Worm (Caenorhabditis elegans) whole organism, L1 larva: ENCODE results near the gene rpl-33.

ENCODE experiments used
- C16A3.4 ChIP-seq: fragments of 150-350 bp; optimal IDR thresholded peaks from 2 replicates; lab custom pipeline; 2014; ENCODE audit warnings: missing biosample characterization, missing genetic modification characterization
- C34B4.2 ChIP-seq: sonication (generic microtip); optimal IDR thresholded peaks from 2 replicates; lab custom pipeline; 2017; ENCODE audit warnings: mild to moderate bottlenecking, missing genetic modification characterization, missing compliant biosample characterization
- Y116A8C.19 ChIP-seq: sonication (generic microtip); optimal IDR thresholded peaks from 2 replicates; lab custom pipeline; 2016; ENCODE audit warnings: missing compliant biosample characterization, missing genetic modification characterization, borderline replicate concordance
- aha-1 ChIP-seq: fragments of 150-350 bp; optimal IDR thresholded peaks from 2 replicates; lab custom pipeline; 2014; ENCODE audit warnings: missing biosample characterization, missing genetic modification characterization
- alr-1 ChIP-seq: fragments of 200-800 bp; sonication (Bioruptor generic); optimal IDR thresholded peaks from 2 replicates; lab custom pipeline; 2018; ENCODE audit warnings: borderline replicate concordance, mild to moderate bottlenecking, missing genetic modification characterization, missing compliant biosample characterization
- aly-2 ChIP-seq: fragments of 150-350 bp; optimal IDR thresholded peaks from 2 replicates; lab custom pipeline; 2014; ENCODE audit warnings: missing biosample characterization, missing genetic modification characterization
- ama-1 ChIP-seq: fragments of 150-350 bp; optimal IDR thresholded peaks from 2 replicates; lab custom pipeline; 2014
- ceh-63 ChIP-seq: fragments of 200-800 bp; sonication (Bioruptor generic); optimal IDR thresholded peaks from 2 replicates; lab custom pipeline; 2018; ENCODE audit warnings: mild to moderate bottlenecking, missing genetic modification characterization, missing compliant biosample characterization
- ceh-8 ChIP-seq: fragments of 200-800 bp; sonication (Bioruptor generic); optimal IDR thresholded peaks from 2 replicates; lab custom pipeline; 2018; ENCODE audit warnings: mild to moderate bottlenecking, missing genetic modification characterization, moderate library complexity, missing compliant biosample characterization
- ceh-90 ChIP-seq: sonication (generic microtip); optimal IDR thresholded peaks from 2 replicates; lab custom pipeline; 2016; ENCODE audit warnings: missing genetic modification characterization, missing compliant biosample characterization
- ces-1 ChIP-seq: fragments of 150-350 bp; optimal IDR thresholded peaks from 2 replicates; lab custom pipeline; 2014; ENCODE audit warnings: missing biosample characterization, missing genetic modification reagents, missing genetic modification characterization
- dpl-1 ChIP-seq, 3 experiments: fragments of 150-350 bp in 2 of 3; sonication (generic microtip) in 1 of 3; optimal IDR thresholded peaks; 2 replicates each; lab custom pipeline; 2014 to 2017; ENCODE audit warnings: missing biosample characterization in 3 of 3, missing genetic modification characterization in 3 of 3, missing genetic modification reagents in 3 of 3
- efl-3 ChIP-seq: fragments of 200-800 bp; sonication (Bioruptor generic); optimal IDR thresholded peaks from 2 replicates; lab custom pipeline; 2018; ENCODE audit warnings: mild to moderate bottlenecking, missing genetic modification characterization, missing compliant biosample characterization
- elt-2 ChIP-seq: sonication (generic microtip); optimal IDR thresholded peaks from 2 replicates; lab custom pipeline; 2016; ENCODE audit warnings: missing genetic modification characterization, mild to moderate bottlenecking, inconsistent platforms, missing compliant biosample characterization, missing genetic modification reagents
- ets-5 ChIP-seq: fragments of 200-800 bp; sonication (Bioruptor generic); IDR thresholded peaks from 2 replicates; pipeline ENCODE4 v1.3.6; 2022; ENCODE audit warnings: missing genetic modification characterization, missing compliant biosample characterization
- fkh-10 ChIP-seq: sonication (generic microtip); optimal IDR thresholded peaks from 2 replicates; lab custom pipeline; 2017; ENCODE audit warnings: missing biosample characterization, missing genetic modification reagents, missing genetic modification characterization
- fkh-4 ChIP-seq: sonication (generic microtip); optimal IDR thresholded peaks from 2 replicates; lab custom pipeline; 2016; ENCODE audit warnings: missing compliant biosample characterization, missing genetic modification characterization, borderline replicate concordance
- grh-1 ChIP-seq: fragments of 200-800 bp; sonication (Bioruptor generic); IDR thresholded peaks from 2 replicates; pipeline ENCODE4 v1.3.6; 2022; ENCODE audit warnings: missing genetic modification reagents, missing genetic modification characterization, missing compliant biosample characterization
- hlh-4 ChIP-seq: sonication (generic microtip); optimal IDR thresholded peaks from 2 replicates; lab custom pipeline; 2016; ENCODE audit warnings: mild to moderate bottlenecking, missing genetic modification characterization, missing compliant biosample characterization
- isw-1 ChIP-seq: fragments of 200-800 bp; sonication (Bioruptor generic); IDR thresholded peaks from 2 replicates; pipeline ENCODE4 v1.3.6; 2022; ENCODE audit warnings: missing genetic modification characterization, missing compliant biosample characterization
- jun-1 ChIP-seq: fragments of 150-350 bp; optimal IDR thresholded peaks from 2 replicates; lab custom pipeline; 2014; ENCODE audit warnings: missing biosample characterization, missing genetic modification reagents, missing genetic modification characterization
- lin-13 ChIP-seq: fragments of 150-350 bp; optimal IDR thresholded peaks from 2 replicates; lab custom pipeline; 2014; ENCODE audit warnings: missing biosample characterization, missing genetic modification reagents, missing genetic modification characterization
- lin-14 ChIP-seq: fragments of 200-800 bp; sonication (Bioruptor generic); optimal IDR thresholded peaks from 2 replicates; lab custom pipeline; 2018; ENCODE audit warnings: mild to moderate bottlenecking, missing genetic modification characterization, moderate library complexity, missing compliant biosample characterization
- lir-3 ChIP-seq: sonication (generic microtip); optimal IDR thresholded peaks from 2 replicates; lab custom pipeline; 2016; ENCODE audit warnings: mild to moderate bottlenecking, missing genetic modification characterization, moderate library complexity, missing compliant biosample characterization; ENCODE audit not compliant: poor library complexity
- mab-9 ChIP-seq: fragments of 200-800 bp; sonication (Bioruptor generic); IDR thresholded peaks from 2 replicates; pipeline ENCODE4 v1.3.6; 2022; ENCODE audit warnings: missing genetic modification reagents, missing genetic modification characterization, missing compliant biosample characterization
- nhr-11 ChIP-seq: fragments of 150-350 bp; optimal IDR thresholded peaks from 2 replicates; lab custom pipeline; 2014; ENCODE audit warnings: missing biosample characterization, missing genetic modification characterization
- nhr-19 ChIP-seq: fragments of 200-800 bp; sonication (Bioruptor generic); conservative IDR thresholded peaks from 2 replicates; pipeline ENCODE4 v1.3.6; 2022; ENCODE audit warnings: missing genetic modification characterization, missing compliant biosample characterization
- nhr-20 ChIP-seq: sonication (generic microtip); optimal IDR thresholded peaks from 2 replicates; lab custom pipeline; 2016; ENCODE audit warnings: mild to moderate bottlenecking, missing genetic modification characterization, missing compliant biosample characterization
- nhr-237 ChIP-seq: fragments of 150-350 bp; optimal IDR thresholded peaks from 2 replicates; lab custom pipeline; 2014; ENCODE audit warnings: missing biosample characterization, missing genetic modification characterization
- nhr-28 ChIP-seq: fragments of 150-350 bp; optimal IDR thresholded peaks from 2 replicates; lab custom pipeline; 2014; ENCODE audit warnings: missing biosample characterization, missing genetic modification characterization
- nhr-47 ChIP-seq: sonication (generic microtip); optimal IDR thresholded peaks from 2 replicates; lab custom pipeline; 2016; ENCODE audit warnings: mild to moderate bottlenecking, missing genetic modification characterization, moderate library complexity, missing compliant biosample characterization
- nhr-71 ChIP-seq: sonication (generic microtip); optimal IDR thresholded peaks from 2 replicates; lab custom pipeline; 2016; ENCODE audit warnings: mild to moderate bottlenecking, missing genetic modification characterization, moderate library complexity, missing compliant biosample characterization
- nhr-76 ChIP-seq: sonication (generic microtip); optimal IDR thresholded peaks from 2 replicates; lab custom pipeline; 2017; ENCODE audit warnings: missing biosample characterization, missing genetic modification characterization
- nhr-84 ChIP-seq: sonication (generic microtip); optimal IDR thresholded peaks from 2 replicates; lab custom pipeline; 2017; ENCODE audit warnings: missing biosample characterization, missing genetic modification characterization
- pax-3 ChIP-seq: fragments of 200-800 bp; sonication (Bioruptor generic); optimal IDR thresholded peaks from 2 replicates; lab custom pipeline; 2018; ENCODE audit warnings: mild to moderate bottlenecking, missing genetic modification characterization, moderate library complexity, missing compliant biosample characterization
- pqm-1 ChIP-seq: sonication (generic microtip); optimal IDR thresholded peaks from 3 replicates; lab custom pipeline; 2017; ENCODE audit warnings: missing biosample characterization, missing genetic modification characterization
- rnt-1 ChIP-seq: sonication (generic microtip); optimal IDR thresholded peaks from 2 replicates; lab custom pipeline; 2016; ENCODE audit warnings: mild to moderate bottlenecking, missing genetic modification characterization, moderate library complexity, missing compliant biosample characterization
- skn-1 ChIP-seq: fragments of 150-350 bp; optimal IDR thresholded peaks from 2 replicates; lab custom pipeline; 2014; ENCODE audit warnings: missing biosample characterization, missing genetic modification characterization
- snpc-4 ChIP-seq: fragments of 150-350 bp; optimal IDR thresholded peaks from 2 replicates; lab custom pipeline; 2014; ENCODE audit warnings: missing biosample characterization, missing genetic modification characterization
- sox-4 ChIP-seq: sonication (generic microtip); optimal IDR thresholded peaks from 2 replicates; lab custom pipeline; 2016; ENCODE audit warnings: missing genetic modification characterization, missing compliant biosample characterization
- sptf-1 ChIP-seq: fragments of 150-350 bp; optimal IDR thresholded peaks from 2 replicates; lab custom pipeline; 2014; ENCODE audit warnings: missing biosample characterization, missing genetic modification characterization
- swsn-7 ChIP-seq: sonication (generic microtip); optimal IDR thresholded peaks from 2 replicates; lab custom pipeline; 2016; ENCODE audit warnings: missing genetic modification characterization, missing compliant biosample characterization
- tbx-2 ChIP-seq: sonication (generic microtip); optimal IDR thresholded peaks from 2 replicates; lab custom pipeline; 2016; ENCODE audit warnings: missing genetic modification characterization, missing compliant biosample characterization
- tlp-1 ChIP-seq: fragments of 150-350 bp; optimal IDR thresholded peaks from 2 replicates; lab custom pipeline; 2014; ENCODE audit warnings: missing biosample characterization, missing genetic modification characterization
- unc-130 ChIP-seq: fragments of 150-350 bp; optimal IDR thresholded peaks from 2 replicates; lab custom pipeline; 2017; ENCODE audit warnings: missing biosample characterization, missing genetic modification characterization, inconsistent platforms
- unc-62 ChIP-seq: fragments of 150-350 bp; optimal IDR thresholded peaks from 2 replicates; lab custom pipeline; 2014; ENCODE audit warnings: missing biosample characterization, missing genetic modification reagents, missing genetic modification characterization
- unc-86 ChIP-seq: sonication (generic microtip); optimal IDR thresholded peaks from 2 replicates; lab custom pipeline; 2016; ENCODE audit warnings: missing genetic modification characterization, missing compliant biosample characterization
- xbp-1 ChIP-seq: sonication (generic microtip); optimal IDR thresholded peaks from 2 replicates; lab custom pipeline; 2016; ENCODE audit warnings: missing genetic modification characterization, missing compliant biosample characterization
- ztf-11 ChIP-seq, 2 experiments: sonication (generic microtip); optimal IDR thresholded peaks; 2 replicates each; lab custom pipeline; 2016 to 2017; ENCODE audit warnings: missing genetic modification characterization in 2 of 2, missing biosample characterization in 1 of 2, missing compliant biosample characterization in 1 of 2

rpl-33 gene

ce11 chrII:7148099-7148498, 42.7 kb downstream of the rpl-33 start, which contains the start of gene T07F8.1:
T07F8.1 (plus strand) TSS chrII:7148399.
- no peak for TF ChIP-seq mab-9 (GFP tag; lab: Robert Waterston, UW)
- TF ChIP-seq elt-2 (tag; lab: Kevin White, UChicago): no peak
- no peak for TF ChIP-seq nhr-11 (tag; lab: Kevin White, UChicago)
- TF ChIP-seq ztf-11 (tag; optimal IDR thresholded peaks at IDR 0.05; lab: Kevin White, UChicago): no peak
- no peak for TF ChIP-seq nhr-19 (GFP tag; lab: Robert Waterston, UW)
- TF ChIP-seq C34B4.2 (tag; lab: Kevin White, UChicago): no peak
- TF ChIP-seq aha-1 (tag; lab: Kevin White, UChicago): no peak
- TF ChIP-seq ces-1 (GFP tag; lab: Kevin White, UChicago): no peak
- TF ChIP-seq lir-3 (tag; lab: Kevin White, UChicago): no peak
- TF ChIP-seq nhr-47 (tag; lab: Kevin White, UChicago): no peak
- TF ChIP-seq pax-3 (tag; lab: Kevin White, UChicago): no peak
- no peak for TF ChIP-seq ceh-8 (GFP tag; lab: Kevin White, UChicago)
- no peak for TF ChIP-seq rnt-1 (tag; lab: Kevin White, UChicago)
- TF ChIP-seq efl-3: no peak
- TF ChIP-seq fkh-4 (tag; lab: Kevin White, UChicago): no peak
- no peak for TF ChIP-seq hlh-4
- TF ChIP-seq dpl-1 (GFP tag; optimal IDR thresholded peaks at IDR 0.05; lab: Kevin White, UChicago): no peak
- TF ChIP-seq, all 84 proteins: peak for 0

DNA sequence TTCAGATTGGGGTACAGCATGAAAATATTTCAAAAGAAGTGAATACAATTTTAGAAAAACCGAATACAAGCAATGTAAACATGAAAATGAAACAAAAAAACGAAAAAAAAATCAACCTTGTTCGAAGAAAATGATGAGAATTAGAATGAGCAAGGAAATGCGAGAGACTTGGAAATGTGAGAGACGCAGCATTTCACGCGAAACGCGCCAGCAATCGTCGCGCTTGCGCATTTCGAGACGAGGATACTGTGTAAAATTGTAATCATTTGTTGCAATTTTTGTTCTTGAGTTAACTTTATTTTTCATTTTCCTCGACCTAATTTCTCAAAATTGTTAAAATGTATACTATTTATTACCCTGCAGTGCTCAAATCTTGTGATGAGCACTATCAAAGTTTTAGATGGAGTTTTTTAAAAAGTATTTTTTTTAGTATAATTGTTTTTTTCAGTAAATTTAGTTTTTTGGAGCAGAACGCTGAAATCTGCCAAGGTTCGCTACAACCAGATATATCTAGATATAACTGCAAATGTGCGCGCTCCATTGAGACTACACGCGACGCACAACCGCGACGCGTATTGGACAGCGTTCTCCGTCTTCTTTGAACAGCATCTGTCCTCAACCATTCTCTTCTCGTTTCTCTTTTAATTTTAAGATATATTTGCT, 46.7 kb downstream of the rpl-33 start, which contains the start of gene fust-1:
Gene fust-1 (plus strand): TSS at position 613 of the 663 bp plus-strand sequence.
- TF ChIP-seq aly-2 (tag; lab: Kevin White, UChicago) (peak; percentile 94), nhr-71 (peak; percentile 98), ceh-63 (GFP tag; lab: Kevin White, UChicago) (peak; percentile 48), unc-86 (peak; percentile 95), alr-1 (tag; lab: Kevin White, UChicago) (no peak), Y116A8C.19 (tag; lab: Kevin White, UChicago) (no peak), tlp-1 (tag; lab: Kevin White, UChicago) (no peak), nhr-47 (tag; lab: Kevin White, UChicago) (peak; percentile 98), fkh-10 (GFP tag; lab: Kevin White, UChicago) (peak; percentile 74), isw-1 (peak; percentile 97), lin-13 (GFP tag; lab: Kevin White, UChicago) (peak; percentile 94), nhr-28 (peak; percentile 4), pqm-1 (tag; lab: Kevin White, UChicago) (no peak), C16A3.4 (tag; lab: Kevin White, UChicago) (peak; percentile 96), sptf-1 (tag; lab: Kevin White, UChicago) (no peak), nhr-84 (tag; lab: Kevin White, UChicago) (no peak), nhr-237 (tag; lab: Kevin White, UChicago) (peak; percentile 79), dpl-1 (GFP tag; optimal IDR thresholded peaks at IDR 0.05; lab: Kevin White, UChicago) (peak; percentile 86 to 91 (median 88)), ets-5 (GFP tag; lab: Robert Waterston, UW) (no peak), unc-130 (tag; lab: Kevin White, UChicago) (peak; percentile 98), tbx-2 (peak; percentile 97), nhr-20 (tag; lab: Kevin White, UChicago) (peak; percentile 98), efl-3 (peak; percentile 70), jun-1 (tag; lab: Kevin White, UChicago) (peak; percentile 96), snpc-4 (peak; percentile 92), ztf-11 (tag; optimal IDR thresholded peaks at IDR 0.05; lab: Kevin White, UChicago) (peak in 1 of 2 experiments; percentile 86), mab-9 (GFP tag; lab: Robert Waterston, UW) (peak; percentile 94), skn-1 (tag; lab: Kevin White, UChicago) (peak; percentile 98), sox-4 (tag; lab: Kevin White, UChicago) (peak; percentile 93), lin-14 (GFP tag; lab: Kevin White, UChicago) (peak; percentile 97), nhr-11 (tag; lab: Kevin White, UChicago) (peak; percentile 95), xbp-1 (tag; lab: Kevin White, UChicago) (peak; percentile 96), unc-62 (peak; percentile 47), grh-1 (GFP tag; lab: Robert Waterston, UW) (peak; percentile 97), nhr-76 (no peak), swsn-7 (tag; lab: Kevin White, UChicago) (peak; percentile 98), rnt-1 (tag; lab: Kevin White, UChicago) (peak; percentile 97), ama-1 (peak; percentile 89), ceh-90 (tag; lab: Kevin White, UChicago) (peak; percentile 61), ces-1 (GFP tag; lab: Kevin White, UChicago) (no peak)
